Fruit fly (Drosophila melanogaster): Measurements from ENCODE around the gene CG7800.

dm6 chr3R:8180376-8181011 lies 37.3 kb upstream of the CG7800 start:
- TF ChIP-seq Snoo (tag; optimal IDR thresholded peaks at IDR 0.05) (no peak), rn (GFP tag; IDR thresholded peaks at IDR 0.05) (no peak), CG17806 (tag; optimal IDR thresholded peaks at IDR 0.05) (no peak), gl (tag; optimal IDR thresholded peaks at IDR 0.05) (no peak), Pif1B (GFP tag; optimal IDR thresholded peaks at IDR 0.05) (no peak), EcR (GFP tag; optimal IDR thresholded peaks at IDR 0.05) (no peak), CG32121 (GFP tag; IDR thresholded peaks at IDR 0.05) (no peak), CG9948 (tag; optimal IDR thresholded peaks at IDR 0.05) (no peak), CG15710 (tag; optimal IDR thresholded peaks at IDR 0.05) (no peak), CG13204 (GFP tag; optimal IDR thresholded peaks at IDR 0.05) (no peak), CG34367 (tag; optimal IDR thresholded peaks at IDR 0.05) (no peak), D1 (tag; optimal IDR thresholded peaks at IDR 0.05) (no peak), CG10348 (GFP tag; IDR thresholded peaks at IDR 0.05) (no peak)

Measured in whole organism, pupa.